Worm (Caenorhabditis elegans): ENCODE measurements around the gene C17G10.6.

Gene C17G10.6

ce11 chrII:5603194-5603593, at the start of gene C17G10.6:
TSS of gene C17G10.6 (minus strand) at chrII:5603294.
- TF ChIP-seq unc-120 (tag; optimal IDR thresholded peaks at IDR 0.05; ENCODE audit: poor library complexity, severe bottlenecking) (no peak), hlh-1 (tag; optimal IDR thresholded peaks at IDR 0.05) (no peak), ztf-11 (tag; optimal IDR thresholded peaks at IDR 0.05) (no peak)

- TF ChIP-seq snpc-4 (tag; optimal IDR thresholded peaks at IDR 0.05), result no peak
- no peak for TF ChIP-seq mep-1 (tag; optimal IDR thresholded peaks at IDR 0.05)
- no peak for TF ChIP-seq blmp-1 (tag; optimal IDR thresholded peaks at IDR 0.05)
- TF ChIP-seq drap-1 (GFP tag; optimal IDR thresholded peaks at IDR 0.05), result no peak
- no peak for TF ChIP-seq M03D4.4 (tag; optimal IDR thresholded peaks at IDR 0.05)
- no peak for TF ChIP-seq flh-1 (GFP tag; optimal IDR thresholded peaks at IDR 0.05)
- no peak for TF ChIP-seq nhr-76 (tag; optimal IDR thresholded peaks at IDR 0.05)
- TF ChIP-seq unc-39 (tag; optimal IDR thresholded peaks at IDR 0.05), result no peak
- TF ChIP-seq cnd-1 (tag; optimal IDR thresholded peaks at IDR 0.05), result no peak
Measured at ce11 chrII:5652334-5652733, 49.2 kb upstream of the C17G10.6 start, which contains the start of gene bli-2. TSS of gene bli-2 (minus strand) at chrII:5652434.

ce11 chrII:5651426-5651825, 48.3 kb upstream of the C17G10.6 start:
- TF ChIP-seq cnd-1 (tag; optimal IDR thresholded peaks at IDR 0.05), result no peak
- TF ChIP-seq mab-5 (tag; optimal IDR thresholded peaks at IDR 0.05), result no peak
- no peak for TF ChIP-seq mls-2 (tag; optimal IDR thresholded peaks at IDR 0.05)
- TF ChIP-seq ceh-83 (GFP tag; optimal IDR thresholded peaks at IDR 0.05), result no peak
- TF ChIP-seq nhr-76 (tag; optimal IDR thresholded peaks at IDR 0.05), result no peak
- no peak for TF ChIP-seq mep-1 (tag; optimal IDR thresholded peaks at IDR 0.05)
- no peak for TF ChIP-seq nhr-12 (tag; optimal IDR thresholded peaks at IDR 0.05)

- no peak for TF ChIP-seq ces-1 (GFP tag; optimal IDR thresholded peaks at IDR 0.05)
- no peak for TF ChIP-seq flh-1 (GFP tag; optimal IDR thresholded peaks at IDR 0.05)
- no peak for TF ChIP-seq nhr-28 (tag; optimal IDR thresholded peaks at IDR 0.05)
- TF ChIP-seq drap-1 (GFP tag; optimal IDR thresholded peaks at IDR 0.05), result no peak
- TF ChIP-seq ceh-39 (tag; optimal IDR thresholded peaks at IDR 0.05), result peak; percentile 96
- no peak for TF ChIP-seq tbx-8 (GFP tag; optimal IDR thresholded peaks at IDR 0.05)
- no peak for TF ChIP-seq nhr-76 (tag; optimal IDR thresholded peaks at IDR 0.05)
- TF ChIP-seq hlh-1 (tag; optimal IDR thresholded peaks at IDR 0.05), result peak; percentile 76
- peak; percentile 88 for TF ChIP-seq mep-1 (tag; optimal IDR thresholded peaks at IDR 0.05)
- peak; percentile 28 for TF ChIP-seq pha-4 (tag; optimal IDR thresholded peaks at IDR 0.05)
- peak; percentile 80 for TF ChIP-seq lsy-2 (tag; optimal IDR thresholded peaks at IDR 0.05)
- peak; percentile 6 for TF ChIP-seq lin-13 (tag; optimal IDR thresholded peaks at IDR 0.05)
- peak; percentile 1 for TF ChIP-seq unc-62 (GFP tag; optimal IDR thresholded peaks at IDR 0.05)
- TF ChIP-seq sptf-1 (tag; optimal IDR thresholded peaks at IDR 0.05), result peak; percentile 32
- TF ChIP-seq cnd-1 (tag; optimal IDR thresholded peaks at IDR 0.05), result no peak
- TF ChIP-seq unc-39 (tag; optimal IDR thresholded peaks at IDR 0.05), result no peak
- peak; percentile 23 for TF ChIP-seq nhr-2 (tag; optimal IDR thresholded peaks at IDR 0.05)
- TF ChIP-seq snpc-4 (tag; optimal IDR thresholded peaks at IDR 0.05), result no peak
- peak; percentile 40 for TF ChIP-seq nhr-237 (tag; optimal IDR thresholded peaks at IDR 0.05)
- no peak for TF ChIP-seq blmp-1 (tag; optimal IDR thresholded peaks at IDR 0.05)
Measured at ce11 chrII:5649236-5650004, 46.3 kb upstream of the C17G10.6 start, which contains the start of the genes sam-4, F59E12.17 and zyg-1. TSS of gene sam-4 (minus strand) at chrII:5649286. TSS of gene F59E12.17 (minus strand) at chrII:5649470. TSS of gene zyg-1 (plus strand) at chrII:5649748.

- TF ChIP-seq hlh-1 (tag; optimal IDR thresholded peaks at IDR 0.05) (no peak), ceh-83 (GFP tag; optimal IDR thresholded peaks at IDR 0.05) (no peak), lsy-2 (tag; optimal IDR thresholded peaks at IDR 0.05) (no peak), nhr-12 (tag; optimal IDR thresholded peaks at IDR 0.05) (no peak)
Measured at ce11 chrII:5648272-5648671, 45.2 kb upstream of the C17G10.6 start, which contains the start of gene ddl-1. TSS of gene ddl-1 (minus strand) at chrII:5648372.

ce11 chrII:5646942-5647341, 43.8 kb upstream of the C17G10.6 start, which contains the start of gene F59E12.9:
TSS of gene F59E12.9 (minus strand) at chrII:5647042.
- TF ChIP-seq lin-32 (GFP tag; optimal IDR thresholded peaks at IDR 0.05), result no peak
- TF ChIP-seq nhr-237 (tag; optimal IDR thresholded peaks at IDR 0.05), result no peak
- no peak for TF ChIP-seq ceh-43 (GFP tag; optimal IDR thresholded peaks at IDR 0.05)
- TF ChIP-seq mep-1 (tag; optimal IDR thresholded peaks at IDR 0.05), result no peak
- TF ChIP-seq unc-120 (tag; optimal IDR thresholded peaks at IDR 0.05; ENCODE audit: poor library complexity, severe bottlenecking), result no peak
- no peak for TF ChIP-seq M03D4.4 (tag; optimal IDR thresholded peaks at IDR 0.05)
- TF ChIP-seq nhr-2 (tag; optimal IDR thresholded peaks at IDR 0.05), result no peak
- TF ChIP-seq snpc-4 (tag; optimal IDR thresholded peaks at IDR 0.05), result no peak
- no peak for TF ChIP-seq ceh-39 (tag; optimal IDR thresholded peaks at IDR 0.05)
- TF ChIP-seq mls-2 (tag; optimal IDR thresholded peaks at IDR 0.05), result no peak
- no peak for TF ChIP-seq ham-2 (GFP tag; optimal IDR thresholded peaks at IDR 0.05)
- TF ChIP-seq elt-1 (tag; optimal IDR thresholded peaks at IDR 0.05; ENCODE audit: borderline replicate concordance, insufficient read depth), result no peak
- TF ChIP-seq cnd-1 (tag; optimal IDR thresholded peaks at IDR 0.05), result no peak
- TF ChIP-seq hlh-1 (tag; optimal IDR thresholded peaks at IDR 0.05), result no peak
- TF ChIP-seq nhr-12 (tag; optimal IDR thresholded peaks at IDR 0.05), result no peak
- no peak for TF ChIP-seq unc-62 (GFP tag; optimal IDR thresholded peaks at IDR 0.05)
- TF ChIP-seq ces-1 (GFP tag; optimal IDR thresholded peaks at IDR 0.05), result no peak

All from whole organism, mixed stage, embryonic.